Fruit fly (Drosophila melanogaster) whole organism, pupa: ENCODE measurements around the gene NP15.6.

Source experiments
- CG10348 ChIP-seq: fragments of 200-800 bp; sonication (Bioruptor generic); IDR thresholded peaks from 2 replicates; pipeline ENCODE4 v1.3.6; 2022; ENCODE audit warnings: missing biosample characterization, missing genetic modification characterization
- CG15710 ChIP-seq: fragments of 200-800 bp; sonication (Bioruptor generic); optimal IDR thresholded peaks from 2 replicates; lab custom pipeline; 2018; ENCODE audit warnings: missing biosample characterization, mild to moderate bottlenecking, missing genetic modification characterization, moderate library complexity
- CG17806 ChIP-seq: fragments of 200-800 bp; sonication (Bioruptor generic); optimal IDR thresholded peaks from 2 replicates; lab custom pipeline; 2018; ENCODE audit warnings: missing biosample characterization, mild to moderate bottlenecking, missing genetic modification characterization, moderate library complexity
- CG32121 ChIP-seq: fragments of 200-800 bp; sonication (Bioruptor generic); IDR thresholded peaks from 2 replicates; pipeline ENCODE4 v1.3.6; 2022; ENCODE audit warnings: missing biosample characterization, missing genetic modification characterization
- CG8301 ChIP-seq: fragments of 200-800 bp; sonication (Bioruptor generic); optimal IDR thresholded peaks from 2 replicates; lab custom pipeline; 2018; ENCODE audit warnings: missing biosample characterization, mild to moderate bottlenecking, missing genetic modification characterization
- Pif1A ChIP-seq: fragments of 200-800 bp; sonication (Bioruptor generic); optimal IDR thresholded peaks from 3 replicates; lab custom pipeline; 2016; ENCODE audit warnings: missing biosample characterization, missing genetic modification characterization
- Pif1B ChIP-seq: fragments of 200-800 bp; sonication (Bioruptor generic); optimal IDR thresholded peaks from 3 replicates; lab custom pipeline; 2016; ENCODE audit warnings: missing biosample characterization, missing genetic modification characterization

dm6 chr3R:19058384-19058783 is 31.2 kb downstream of the NP15.6 start:
- TF ChIP-seq CG15710 (tag; lab: Kevin White, UChicago): peak; percentile 16
- TF ChIP-seq Pif1B: no peak
- no peak for TF ChIP-seq CG10348 (GFP tag; lab: Robert Waterston, UW)
- TF ChIP-seq CG32121 (GFP tag; lab: Robert Waterston, UW): no peak
- TF ChIP-seq Pif1A (GFP tag; lab: Kevin White, UChicago): no peak
- peak; percentile 39 for TF ChIP-seq CG17806 (tag; lab: Kevin White, UChicago)
- peak; percentile 23 for TF ChIP-seq CG8301 (tag; lab: Kevin White, UChicago)
